Worm (Caenorhabditis elegans): ENCODE results near the gene Y47D7A.18.

Gene Y47D7A.18

DNA sequence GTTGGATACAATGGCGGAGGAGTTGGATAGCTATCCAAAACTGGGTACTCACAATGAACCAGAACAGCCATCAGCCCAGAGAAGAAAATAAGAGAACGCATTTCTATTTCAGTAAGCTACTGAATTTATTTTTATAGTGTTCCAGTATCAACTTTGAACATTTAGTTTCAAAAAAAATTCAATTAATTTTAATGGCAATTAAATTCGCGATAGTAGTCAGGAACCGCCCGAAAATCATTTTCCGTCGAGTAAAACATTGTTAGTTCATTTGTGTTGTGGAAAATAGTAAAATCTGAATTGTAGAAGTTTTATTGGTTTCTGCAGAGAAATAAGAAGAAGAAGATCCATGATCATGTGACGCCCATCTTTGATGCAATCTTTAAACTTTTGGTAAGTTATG lies 1.5 kb upstream of the Y47D7A.18 start, which contains the start of gene Y47D7A.6:
Gene Y47D7A.6 (minus strand): TSS at position 101 of the 400 bp plus-strand sequence.
- TF ChIP-seq tbx-37 (GFP tag; conservative IDR thresholded peaks at IDR 0.05) (no peak), F13C5.2 (tag; optimal IDR thresholded peaks at IDR 0.05) (no peak), hnd-1 (tag; optimal IDR thresholded peaks at IDR 0.05) (no peak), hmbx-1 (tag; optimal IDR thresholded peaks at IDR 0.05) (no peak), ets-7 (tag; optimal IDR thresholded peaks at IDR 0.05) (no peak), ama-1 (optimal IDR thresholded peaks at IDR 0.05) (no peak), scrt-1 (GFP tag; IDR thresholded peaks at IDR 0.05) (no peak)

DNA sequence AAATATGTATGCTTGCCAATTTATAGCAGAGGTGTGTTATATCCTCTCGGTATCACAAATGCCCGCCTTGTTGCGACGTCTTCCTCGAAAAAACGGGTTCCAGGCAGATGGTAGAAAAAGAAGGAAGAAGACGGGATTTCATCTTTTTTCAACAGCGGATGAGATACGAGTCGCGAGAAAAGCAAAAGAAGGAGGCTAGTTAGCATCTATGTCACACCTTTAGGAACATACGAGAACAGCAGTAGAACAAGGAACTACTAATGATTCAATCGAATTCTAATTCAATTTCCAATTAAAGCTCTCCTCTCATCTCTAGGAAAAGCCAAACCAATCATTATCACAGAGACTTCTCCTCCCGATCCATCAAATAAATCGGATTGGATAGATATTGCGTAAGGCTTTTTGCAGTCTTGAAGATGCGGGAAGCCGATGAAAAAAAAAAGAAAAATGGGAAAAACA lies 2.0 kb downstream of the Y47D7A.18 start, which contains the start of gene grl-5:
Gene grl-5 (minus strand): TSS at position 51 of the 459 bp plus-strand sequence.
- TF ChIP-seq flt-1 (GFP tag; IDR thresholded peaks at IDR 0.05) (no peak), pes-1 (GFP tag; IDR thresholded peaks at IDR 0.05) (no peak), sea-1 (GFP tag; conservative IDR thresholded peaks at IDR 0.05) (no peak), ceh-36 (tag; optimal IDR thresholded peaks at IDR 0.05) (no peak), tbx-11 (GFP tag; IDR thresholded peaks at IDR 0.05) (no peak), F13C5.2 (tag; optimal IDR thresholded peaks at IDR 0.05) (no peak), tra-4 (tag; optimal IDR thresholded peaks at IDR 0.05) (no peak), aly-1 (tag; optimal IDR thresholded peaks at IDR 0.05) (no peak), ceh-13 (GFP tag; optimal IDR thresholded peaks at IDR 0.05) (no peak), scrt-1 (GFP tag; IDR thresholded peaks at IDR 0.05) (no peak), ets-7 (tag; optimal IDR thresholded peaks at IDR 0.05) (no peak), ama-1 (optimal IDR thresholded peaks at IDR 0.05) (no peak), hmg-4 (GFP tag; optimal IDR thresholded peaks at IDR 0.05) (no peak), B0310.2 (tag; optimal IDR thresholded peaks at IDR 0.05) (no peak)

DNA sequence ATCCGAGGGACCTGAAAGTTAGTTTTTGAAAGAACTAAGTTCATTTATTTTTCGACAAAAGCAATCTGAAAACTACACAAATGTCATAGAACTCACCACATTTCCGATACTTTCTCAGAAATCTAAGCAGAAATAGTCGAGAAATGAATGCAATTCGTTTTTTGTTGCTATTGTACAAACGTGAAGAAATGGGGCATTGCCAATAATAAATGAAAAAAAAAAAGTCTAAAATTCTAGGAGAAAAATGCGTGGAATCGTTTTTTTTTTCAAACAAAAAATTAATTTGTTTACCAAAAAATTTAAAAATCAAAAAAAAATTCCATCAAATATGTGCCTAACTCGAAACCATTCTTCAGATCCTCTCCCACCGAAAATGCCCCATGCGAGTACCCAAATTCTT lies 4.9 kb downstream of the Y47D7A.18 start, which contains the start of gene Y47D7A.17:
Gene Y47D7A.17 (minus strand): TSS at position 101 of the 400 bp plus-strand sequence.
- TF ChIP-seq flt-1 (GFP tag; IDR thresholded peaks at IDR 0.05) (no peak), hnd-1 (tag; optimal IDR thresholded peaks at IDR 0.05) (no peak), ets-7 (tag; optimal IDR thresholded peaks at IDR 0.05) (no peak), sea-1 (GFP tag; conservative IDR thresholded peaks at IDR 0.05) (no peak), tbx-37 (GFP tag; conservative IDR thresholded peaks at IDR 0.05) (no peak), F13C5.2 (tag; optimal IDR thresholded peaks at IDR 0.05) (no peak), tra-4 (tag; optimal IDR thresholded peaks at IDR 0.05) (no peak), ceh-36 (tag; optimal IDR thresholded peaks at IDR 0.05) (no peak), scrt-1 (GFP tag; IDR thresholded peaks at IDR 0.05) (no peak), ceh-13 (GFP tag; optimal IDR thresholded peaks at IDR 0.05) (no peak), B0310.2 (tag; optimal IDR thresholded peaks at IDR 0.05) (no peak), pes-1 (GFP tag; IDR thresholded peaks at IDR 0.05) (no peak), hmg-4 (GFP tag; optimal IDR thresholded peaks at IDR 0.05) (no peak), aly-1 (tag; optimal IDR thresholded peaks at IDR 0.05) (no peak)

DNA sequence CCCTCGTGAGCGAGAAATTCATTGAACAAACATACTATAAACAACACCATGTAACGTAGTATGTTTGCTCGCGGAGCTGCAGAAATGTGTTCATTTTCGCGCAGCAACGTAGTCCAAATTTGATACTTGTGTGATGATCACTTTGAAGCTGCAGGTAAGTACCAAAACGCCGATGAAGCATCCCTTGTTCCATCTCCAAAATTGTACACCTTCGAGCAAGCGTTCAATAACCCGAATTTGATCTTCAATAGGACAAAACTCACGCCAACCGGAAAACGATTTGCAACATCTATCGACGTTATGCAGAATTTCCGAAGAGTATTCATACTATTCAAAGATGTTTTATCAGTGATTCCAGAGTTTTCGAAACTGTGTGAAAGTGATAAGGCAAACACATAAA lies 6.0 kb downstream of the Y47D7A.18 start, which contains the start of gene Y47D7A.3:
Gene Y47D7A.3 (plus strand): TSS at position 301 of the 400 bp plus-strand sequence.
- TF ChIP-seq ceh-36 (tag; optimal IDR thresholded peaks at IDR 0.05) (no peak), tra-4 (tag; optimal IDR thresholded peaks at IDR 0.05) (no peak), ets-7 (tag; optimal IDR thresholded peaks at IDR 0.05) (no peak), pes-1 (GFP tag; IDR thresholded peaks at IDR 0.05) (no peak), hmg-4 (GFP tag; optimal IDR thresholded peaks at IDR 0.05) (no peak), scrt-1 (GFP tag; IDR thresholded peaks at IDR 0.05) (no peak), tbx-11 (GFP tag; IDR thresholded peaks at IDR 0.05) (no peak), aly-1 (tag; optimal IDR thresholded peaks at IDR 0.05) (no peak), hnd-1 (tag; optimal IDR thresholded peaks at IDR 0.05) (no peak), sea-1 (GFP tag; conservative IDR thresholded peaks at IDR 0.05) (no peak), ceh-13 (GFP tag; optimal IDR thresholded peaks at IDR 0.05) (no peak), F13C5.2 (tag; optimal IDR thresholded peaks at IDR 0.05) (no peak), hmbx-1 (tag; optimal IDR thresholded peaks at IDR 0.05) (no peak), tbx-37 (GFP tag; conservative IDR thresholded peaks at IDR 0.05) (no peak), ama-1 (optimal IDR thresholded peaks at IDR 0.05) (no peak), B0310.2 (tag; optimal IDR thresholded peaks at IDR 0.05) (no peak), flt-1 (GFP tag; IDR thresholded peaks at IDR 0.05) (no peak)

DNA sequence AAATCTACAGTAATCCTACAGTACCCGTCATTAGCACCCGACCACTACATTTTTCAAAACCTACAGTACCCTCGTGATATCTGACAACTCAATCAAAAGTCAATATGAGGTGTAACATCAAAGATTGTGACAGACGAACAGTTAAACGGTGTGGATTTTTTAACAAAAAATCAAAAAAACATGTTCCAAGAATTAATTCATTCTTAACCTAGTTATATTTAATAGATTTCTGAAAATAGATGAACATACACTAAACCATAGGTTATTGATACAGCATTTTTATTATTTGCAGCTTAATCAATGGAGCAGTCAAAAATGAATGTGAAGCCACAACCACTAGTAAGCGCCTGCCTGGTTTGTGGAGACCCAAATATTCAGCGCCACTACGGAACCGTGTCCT lies 9.1 kb downstream of the Y47D7A.18 start, which contains the start of gene nhr-118:
Gene nhr-118 (plus strand): TSS at position 301 of the 400 bp plus-strand sequence.
- TF ChIP-seq tbx-11 (GFP tag; IDR thresholded peaks at IDR 0.05) (no peak), scrt-1 (GFP tag; IDR thresholded peaks at IDR 0.05) (no peak), hnd-1 (tag; optimal IDR thresholded peaks at IDR 0.05) (no peak), ets-7 (tag; optimal IDR thresholded peaks at IDR 0.05) (no peak), ama-1 (optimal IDR thresholded peaks at IDR 0.05) (no peak), tbx-37 (GFP tag; conservative IDR thresholded peaks at IDR 0.05) (no peak), hmg-4 (GFP tag; optimal IDR thresholded peaks at IDR 0.05) (no peak), sea-1 (GFP tag; conservative IDR thresholded peaks at IDR 0.05) (no peak), hmbx-1 (tag; optimal IDR thresholded peaks at IDR 0.05) (no peak), ceh-13 (GFP tag; optimal IDR thresholded peaks at IDR 0.05) (no peak), aly-1 (tag; optimal IDR thresholded peaks at IDR 0.05) (no peak), tra-4 (tag; optimal IDR thresholded peaks at IDR 0.05) (no peak), ceh-36 (tag; optimal IDR thresholded peaks at IDR 0.05) (no peak), F13C5.2 (tag; optimal IDR thresholded peaks at IDR 0.05) (no peak), B0310.2 (tag; optimal IDR thresholded peaks at IDR 0.05) (no peak), pes-1 (GFP tag; IDR thresholded peaks at IDR 0.05) (no peak)

DNA sequence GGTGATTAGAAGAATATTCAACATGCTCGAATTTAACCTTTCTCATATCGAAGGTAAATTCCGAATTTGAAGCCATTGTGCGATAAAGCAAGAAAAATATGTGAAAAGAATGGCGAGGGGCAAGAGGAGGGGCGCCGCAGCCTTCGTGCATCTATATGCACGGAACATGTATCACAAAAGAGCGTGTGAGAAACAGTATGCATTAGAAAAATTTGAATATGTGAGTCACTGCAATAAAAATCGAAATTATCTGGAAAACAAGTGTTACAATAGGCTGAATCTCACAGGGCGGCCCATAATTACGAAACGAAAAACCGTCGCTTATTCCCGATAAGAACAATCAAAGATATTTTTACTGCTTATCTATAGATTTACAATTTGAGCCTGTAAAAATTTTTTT lies 14.7 kb downstream of the Y47D7A.18 start, which contains the start of gene F13A2.5:
Gene F13A2.5 (minus strand): TSS at position 101 of the 400 bp plus-strand sequence.
- TF ChIP-seq hmg-4 (GFP tag; optimal IDR thresholded peaks at IDR 0.05) (no peak), tbx-37 (GFP tag; conservative IDR thresholded peaks at IDR 0.05) (no peak), tbx-11 (GFP tag; IDR thresholded peaks at IDR 0.05) (no peak), ama-1 (optimal IDR thresholded peaks at IDR 0.05) (no peak), ceh-13 (GFP tag; optimal IDR thresholded peaks at IDR 0.05) (no peak), ceh-36 (tag; optimal IDR thresholded peaks at IDR 0.05) (no peak), ets-7 (tag; optimal IDR thresholded peaks at IDR 0.05) (no peak), sea-1 (GFP tag; conservative IDR thresholded peaks at IDR 0.05) (no peak), hnd-1 (tag; optimal IDR thresholded peaks at IDR 0.05) (no peak), flt-1 (GFP tag; IDR thresholded peaks at IDR 0.05) (no peak), B0310.2 (tag; optimal IDR thresholded peaks at IDR 0.05) (no peak), aly-1 (tag; optimal IDR thresholded peaks at IDR 0.05) (no peak), pes-1 (GFP tag; IDR thresholded peaks at IDR 0.05) (no peak)

DNA sequence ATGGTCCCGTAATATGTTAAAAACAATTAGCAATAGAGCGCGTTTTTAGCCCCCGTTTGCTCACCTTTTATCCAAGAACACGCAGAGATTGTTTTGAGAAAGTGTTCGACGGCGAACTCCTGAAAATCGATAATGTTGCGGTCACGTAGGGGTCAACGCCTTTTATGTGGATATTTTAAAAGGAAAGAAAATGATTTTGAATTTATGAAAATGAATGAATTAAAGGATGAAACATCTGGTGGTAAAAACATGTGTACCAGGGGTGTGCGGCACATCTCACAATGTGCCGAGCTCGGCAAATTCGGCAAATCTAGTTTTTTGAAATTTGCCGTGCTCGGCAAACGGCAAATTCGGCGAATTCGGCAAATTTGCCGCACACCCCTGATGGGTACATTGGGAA lies 16.5 kb downstream of the Y47D7A.18 start, which contains the start of gene F13A2.4:
Gene F13A2.4 (minus strand): TSS at position 101 of the 400 bp plus-strand sequence.
- TF ChIP-seq ceh-13 (GFP tag; optimal IDR thresholded peaks at IDR 0.05) (no peak), ets-7 (tag; optimal IDR thresholded peaks at IDR 0.05) (no peak), tbx-37 (GFP tag; conservative IDR thresholded peaks at IDR 0.05) (no peak), hmg-4 (GFP tag; optimal IDR thresholded peaks at IDR 0.05) (no peak), aly-1 (tag; optimal IDR thresholded peaks at IDR 0.05) (no peak), hmbx-1 (tag; optimal IDR thresholded peaks at IDR 0.05) (no peak), ama-1 (optimal IDR thresholded peaks at IDR 0.05) (no peak)
